Worm (Caenorhabditis elegans): Measurements from ENCODE around the gene srab-13.

ce11 chrV:1991381-1991780 lies 36.3 kb downstream of the srab-13 start:
- TF ChIP-seq mls-2 (tag; optimal IDR thresholded peaks at IDR 0.05) (no peak), snpc-4 (tag; optimal IDR thresholded peaks at IDR 0.05) (no peak), lin-13 (tag; optimal IDR thresholded peaks at IDR 0.05) (no peak), ceh-39 (tag; optimal IDR thresholded peaks at IDR 0.05) (no peak), elt-1 (tag; optimal IDR thresholded peaks at IDR 0.05; ENCODE audit: borderline replicate concordance, insufficient read depth) (no peak), unc-120 (tag; optimal IDR thresholded peaks at IDR 0.05; ENCODE audit: poor library complexity, severe bottlenecking) (no peak), nhr-76 (tag; optimal IDR thresholded peaks at IDR 0.05) (no peak), blmp-1 (tag; optimal IDR thresholded peaks at IDR 0.05) (no peak)
